Fruit fly (Drosophila melanogaster): ENCODE measurements around the gene CG3402.

Gene CG3402

dm6 chr3L:622357-622834, 30.3 kb downstream of the CG3402 start (continued):
- TF ChIP-seq lola (GFP tag; optimal IDR thresholded peaks at IDR 0.05) (peak in 1 of 3 experiments; percentile 93), Hsf (GFP tag; optimal IDR thresholded peaks at IDR 0.05) (peak; percentile 16), CG4360 (GFP tag; IDR thresholded peaks at IDR 0.05) (peak; percentile 29; the same call in 1 of the 2 replicates), Xbp1 (GFP tag; optimal IDR thresholded peaks at IDR 0.05) (peak; percentile 35), CG11504 (tag; optimal IDR thresholded peaks at IDR 0.05) (peak; percentile 42), danr (GFP tag; IDR thresholded peaks at IDR 0.05) (no peak), fd3F (GFP tag; optimal IDR thresholded peaks at IDR 0.05) (no peak), ssp (GFP tag; IDR thresholded peaks at IDR 0.05) (0 out of 2 replicates have a peak, but pooled peaks have one; percentile 9), CG10209 (GFP tag; optimal IDR thresholded peaks at IDR 0.05) (peak; percentile 48), CG17361 (GFP tag; IDR thresholded peaks at IDR 0.05) (peak; percentile 88), zen (tag; optimal IDR thresholded peaks at IDR 0.05) (peak; percentile 70), C15 (GFP tag; IDR thresholded peaks at IDR 0.05) (no peak), trem (tag; optimal IDR thresholded peaks at IDR 0.05) (peak; percentile 61), fru (optimal IDR thresholded peaks at IDR 0.05) (no peak), B-H1 (GFP tag; IDR thresholded peaks at IDR 0.05) (no peak), CG11093 (GFP tag; IDR thresholded peaks at IDR 0.05) (no peak), lab (GFP tag; optimal IDR thresholded peaks at IDR 0.05) (no peak), CG8359 (GFP tag; optimal IDR thresholded peaks at IDR 0.05; ENCODE audit: borderline replicate concordance) (peak; percentile 37), hbn (GFP tag; IDR thresholded peaks at IDR 0.05; ENCODE audit: partially characterized antibody) (no peak), Awh (GFP tag; IDR thresholded peaks at IDR 0.05) (peak; percentile 55; the same call in 1 of the 2 replicates), CG18262 (tag; optimal IDR thresholded peaks at IDR 0.05) (peak; percentile 89), CG33557 (GFP tag; optimal IDR thresholded peaks at IDR 0.05) (peak; percentile 91), CG17829 (tag; optimal IDR thresholded peaks at IDR 0.05) (peak; percentile 77), CG11456 (GFP tag; IDR thresholded peaks at IDR 0.05) (no peak), CG12942 (GFP tag; optimal IDR thresholded peaks at IDR 0.05) (no peak), CG42726 (GFP tag; IDR thresholded peaks at IDR 0.05; ENCODE audit: partially characterized antibody) (no peak), Hey (tag; optimal IDR thresholded peaks at IDR 0.05) (no peak), Usf (GFP tag; optimal IDR thresholded peaks at IDR 0.05) (peak; percentile 27), CG9437 (GFP tag; optimal IDR thresholded peaks at IDR 0.05) (peak; percentile 25), grau (tag; optimal IDR thresholded peaks at IDR 0.05) (peak; percentile 58), al (GFP tag; IDR thresholded peaks at IDR 0.05) (no peak), sens (GFP tag) (peak; percentile 84), D19A (tag; optimal IDR thresholded peaks at IDR 0.05) (peak; percentile 71), CG1603 (tag; optimal IDR thresholded peaks at IDR 0.05) (peak; percentile 4), bsh (GFP tag; optimal IDR thresholded peaks at IDR 0.05) (peak; percentile 71 to 77), pros (GFP tag; optimal IDR thresholded peaks at IDR 0.05) (peak; percentile 14), Ets65A (GFP tag) (no peak), CG15514 (GFP tag; optimal IDR thresholded peaks at IDR 0.05) (no peak), Tbp (GFP tag; optimal IDR thresholded peaks at IDR 0.05) (no peak), CG11723 (GFP tag; optimal IDR thresholded peaks at IDR 0.05) (no peak), ham (GFP tag; IDR thresholded peaks at IDR 0.05) (no peak), corto (GFP tag; optimal IDR thresholded peaks at IDR 0.05) (peak; percentile 16), CG30020 (tag; optimal IDR thresholded peaks at IDR 0.05) (peak; percentile 31), CG7786 (GFP tag; optimal IDR thresholded peaks at IDR 0.05) (no peak), CG14014 (GFP tag; IDR thresholded peaks at IDR 0.05) (no peak), CG10321 (GFP tag; IDR thresholded peaks at IDR 0.05) (no peak), CG6813 (GFP tag; optimal IDR thresholded peaks at IDR 0.05) (peak; percentile 48), maf-S (GFP tag; optimal IDR thresholded peaks at IDR 0.05) (no peak), kay (GFP tag; optimal IDR thresholded peaks at IDR 0.05) (peak; percentile 13), Lhr (GFP tag; optimal IDR thresholded peaks at IDR 0.05) (peak; percentile 17), CG9727 (GFP tag; optimal IDR thresholded peaks at IDR 0.05) (peak; percentile 81)

All from whole organism, embryonic.